Fruit fly (Drosophila melanogaster) whole organism, wandering third instar larva: ENCODE measurements around the gene kay.

Experiments
- Abd-B ChIP-seq: fragments of >200 bp; optimal IDR thresholded peaks from 2 replicates; lab custom pipeline; 2017; ENCODE audit warnings: missing biosample characterization, missing genetic modification characterization
- CG32264 ChIP-seq: fragments of 200-800 bp; sonication (Bioruptor generic); optimal IDR thresholded peaks from 2 replicates; lab custom pipeline; 2016; ENCODE audit warnings: missing biosample characterization, missing genetic modification characterization
- CG9705 ChIP-seq: fragments of 200-800 bp; sonication (Bioruptor generic); optimal IDR thresholded peaks from 2 replicates; lab custom pipeline; 2018; ENCODE audit warnings: missing biosample characterization, mild to moderate bottlenecking, missing genetic modification characterization
- CrebA ChIP-seq: fragments of 200-800 bp; sonication (Bioruptor generic); optimal IDR thresholded peaks from 2 replicates; lab custom pipeline; 2016; ENCODE audit warnings: missing biosample characterization, mild to moderate bottlenecking, missing genetic modification characterization, borderline replicate concordance
- Dfd ChIP-seq: fragments of >200 bp; optimal IDR thresholded peaks from 2 replicates; lab custom pipeline; 2017; ENCODE audit warnings: missing biosample characterization, missing genetic modification characterization
- Dif ChIP-seq: fragments of 200-275, 200-300 bp; sonication (Bioruptor generic); optimal IDR thresholded peaks from 2 replicates; lab custom pipeline; 2018; ENCODE audit warnings: missing biosample characterization, missing genetic modification characterization; ENCODE audit not compliant: partially characterized antibody
- GATAd ChIP-seq: sonication (Bioruptor generic); optimal IDR thresholded peaks from 2 replicates; lab custom pipeline; 2016; ENCODE audit warnings: missing biosample characterization, missing genetic modification characterization
- HLH106 ChIP-seq: fragments of 200-800 bp; optimal IDR thresholded peaks from 3 replicates; lab custom pipeline; 2019; ENCODE audit warnings: missing biosample characterization, mild to moderate bottlenecking, missing genetic modification characterization, moderate library complexity
- Hnf4 ChIP-seq: fragments of 200-800 bp; sonication (Bioruptor generic); optimal IDR thresholded peaks from 2 replicates; lab custom pipeline; 2016; ENCODE audit warnings: missing biosample characterization, mild to moderate bottlenecking, missing genetic modification characterization
- Hr78 ChIP-seq: fragments of >200 bp; optimal IDR thresholded peaks from 2 replicates; lab custom pipeline; 2017; ENCODE audit warnings: missing biosample characterization, missing genetic modification characterization
- Hr83 ChIP-seq: fragments of 200-300 bp; sonication (Bioruptor generic); optimal IDR thresholded peaks from 2 replicates; lab custom pipeline; 2016; ENCODE audit warnings: missing biosample characterization, mild to moderate bottlenecking, missing genetic modification characterization, moderate library complexity; ENCODE audit not compliant: poor library complexity, severe bottlenecking
- Jra ChIP-seq: sonication (Bioruptor generic); optimal IDR thresholded peaks from 2 replicates; lab custom pipeline; 2016; ENCODE audit warnings: missing biosample characterization, missing genetic modification characterization
- Mio ChIP-seq: sonication (Bioruptor generic); optimal IDR thresholded peaks from 2 replicates; lab custom pipeline; 2016; ENCODE audit warnings: missing biosample characterization, missing genetic modification characterization
- Myc ChIP-seq: fragments of >200 bp; optimal IDR thresholded peaks from 2 replicates; lab custom pipeline; 2017
- N ChIP-seq: fragments of >200 bp; optimal IDR thresholded peaks from 2 replicates; lab custom pipeline; 2018; ENCODE audit warnings: missing biosample characterization, missing external identifiers, missing genetic modification characterization
- OdsH ChIP-seq: fragments of 200-800 bp; sonication (Bioruptor generic); optimal IDR thresholded peaks from 2 replicates; lab custom pipeline; 2016; ENCODE audit warnings: missing biosample characterization, mild to moderate bottlenecking, missing genetic modification characterization
- Rel ChIP-seq, 2 experiments: fragments of 200-800 bp; sonication (Bioruptor generic) in 1 of 2; optimal IDR thresholded peaks; 2 replicates in 1 of 2; 3 replicates in 1 of 2; lab custom pipeline; 2016 to 2019; ENCODE audit warnings: mild to moderate bottlenecking in 2 of 2, missing biosample characterization in 2 of 2, missing genetic modification characterization in 2 of 2, moderate library complexity in 1 of 2
- Sp1 ChIP-seq: fragments of 200-800 bp; sonication (Bioruptor generic); optimal IDR thresholded peaks from 3 replicates; lab custom pipeline; 2019; ENCODE audit warnings: missing biosample characterization, mild to moderate bottlenecking, missing genetic modification characterization, moderate library complexity
- Vsx2 ChIP-seq: fragments of 200-300, 225-300 bp; sonication (Bioruptor generic); optimal IDR thresholded peaks from 2 replicates; lab custom pipeline; 2018; ENCODE audit warnings: missing biosample characterization, missing genetic modification characterization; ENCODE audit not compliant: partially characterized antibody
- br ChIP-seq: fragments of 200-800 bp; sonication (Bioruptor generic); optimal IDR thresholded peaks from 2 replicates; lab custom pipeline; 2016; ENCODE audit warnings: missing biosample characterization, missing genetic modification characterization
- brk ChIP-seq: fragments of 200-800 bp; sonication (Bioruptor generic); optimal IDR thresholded peaks from 2 replicates; lab custom pipeline; 2016; ENCODE audit warnings: missing biosample characterization, mild to moderate bottlenecking, missing genetic modification characterization
- dl ChIP-seq, 2 experiments: fragments of 175-275, 200-275 bp in 1 of 2; fragments of 200-275 bp in 1 of 2; sonication (Bioruptor generic); optimal IDR thresholded peaks; lab custom pipeline; 2018; ENCODE audit warnings: mild to moderate bottlenecking in 2 of 2, missing biosample characterization in 2 of 2, missing genetic modification characterization in 2 of 2, moderate library complexity in 2 of 2; ENCODE audit not compliant: partially characterized antibody in 2 of 2, insufficient read depth in 1 of 2
- dmrt93B ChIP-seq: fragments of 200-800 bp; sonication (Bioruptor generic); optimal IDR thresholded peaks from 2 replicates; lab custom pipeline; 2018; ENCODE audit warnings: missing biosample characterization, mild to moderate bottlenecking, missing genetic modification characterization
- dsf ChIP-seq: sonication (Bioruptor generic); optimal IDR thresholded peaks from 2 replicates; lab custom pipeline; 2016; ENCODE audit warnings: missing biosample characterization, missing genetic modification characterization, borderline replicate concordance
- ey ChIP-seq: fragments of 200-800 bp; sonication (Bioruptor generic); optimal IDR thresholded peaks from 2 replicates; lab custom pipeline; 2016; ENCODE audit warnings: missing biosample characterization, missing genetic modification characterization
- foxo ChIP-seq, 2 experiments: fragments of 200-800 bp; sonication (Bioruptor generic); optimal IDR thresholded peaks; 2 replicates in 1 of 2; 3 replicates in 1 of 2; lab custom pipeline; 2016 to 2017; ENCODE audit warnings: missing biosample characterization in 2 of 2, missing genetic modification characterization in 2 of 2
- fru ChIP-seq: fragments of 200-800 bp; sonication (Bioruptor generic); optimal IDR thresholded peaks from 3 replicates; lab custom pipeline; 2016; ENCODE audit warnings: missing biosample characterization, mild to moderate bottlenecking, missing genetic modification characterization
- h ChIP-seq: fragments of 200-800 bp; sonication (Bioruptor generic); optimal IDR thresholded peaks from 3 replicates; lab custom pipeline; 2016; ENCODE audit warnings: missing biosample characterization, mild to moderate bottlenecking, missing genetic modification characterization
- jim ChIP-seq: fragments of 175-275, 200-325 bp; sonication (Bioruptor generic); optimal IDR thresholded peaks from 2 replicates; lab custom pipeline; 2016; ENCODE audit warnings: missing biosample characterization, mild to moderate bottlenecking, missing genetic modification characterization
- lola ChIP-seq: fragments of >200 bp; optimal IDR thresholded peaks from 2 replicates; lab custom pipeline; 2017; ENCODE audit warnings: missing biosample characterization, missing genetic modification characterization
- pan ChIP-seq: fragments of >200 bp; optimal IDR thresholded peaks from 2 replicates; lab custom pipeline; 2017
- psq ChIP-seq: fragments of 200-800 bp; sonication (Bioruptor generic); optimal IDR thresholded peaks from 3 replicates; lab custom pipeline; 2017; ENCODE audit warnings: missing biosample characterization, mild to moderate bottlenecking, missing genetic modification characterization, moderate library complexity
- rgr ChIP-seq: fragments of 200-800 bp; sonication (Bioruptor generic); optimal IDR thresholded peaks from 3 replicates; lab custom pipeline; 2016; ENCODE audit warnings: missing biosample characterization, mild to moderate bottlenecking, missing genetic modification characterization
- sage ChIP-seq: fragments of 200-800 bp; sonication (Bioruptor generic); optimal IDR thresholded peaks from 2 replicates; lab custom pipeline; 2016; ENCODE audit warnings: missing biosample characterization, mild to moderate bottlenecking, missing genetic modification characterization
- sv ChIP-seq: fragments of 200-800 bp; sonication (Bioruptor generic); optimal IDR thresholded peaks from 3 replicates; lab custom pipeline; 2016; ENCODE audit warnings: missing biosample characterization, missing genetic modification characterization
- tai ChIP-seq: sonication (Bioruptor generic); optimal IDR thresholded peaks from 2 replicates; lab custom pipeline; 2016; ENCODE audit warnings: missing biosample characterization, missing genetic modification characterization
- usp ChIP-seq: fragments of >200 bp; optimal IDR thresholded peaks from 2 replicates; lab custom pipeline; 2017; ENCODE audit warnings: missing biosample characterization, missing genetic modification characterization
- woc ChIP-seq: sonication (Bioruptor generic); optimal IDR thresholded peaks from 2 replicates; lab custom pipeline; 2016; ENCODE audit warnings: missing biosample characterization, mild to moderate bottlenecking, missing genetic modification characterization

kay gene

dm6 chr3R:29740078-29740477 is 25.7 kb upstream of the kay start:
- TF ChIP-seq Dfd (GFP tag; lab: Kevin White, UChicago): no peak
- no peak for TF ChIP-seq usp (GFP tag; lab: Kevin White, UChicago)
- no peak for TF ChIP-seq Rel (GFP tag; optimal IDR thresholded peaks at IDR 0.05; lab: Kevin White, UChicago)
- TF ChIP-seq Rel (tag; optimal IDR thresholded peaks at IDR 0.05; lab: Kevin White, UChicago): no peak
- no peak for TF ChIP-seq Hr78 (GFP tag; lab: Kevin White, UChicago)
- no peak for TF ChIP-seq psq (GFP tag; lab: Kevin White, UChicago)
- TF ChIP-seq brk (GFP tag; lab: Kevin White, UChicago): no peak
- no peak for TF ChIP-seq h (GFP tag; lab: Kevin White, UChicago)
- no peak for TF ChIP-seq fru (GFP tag; lab: Kevin White, UChicago)
- TF ChIP-seq dl (GFP tag; optimal IDR thresholded peaks at IDR 0.05; lab: Kevin White, UChicago; ENCODE audit: insufficient read depth in 1 of 2, partially characterized antibody in 2 of 2): no peak
- TF ChIP-seq, all 38 proteins: peak for 0

DNA sequence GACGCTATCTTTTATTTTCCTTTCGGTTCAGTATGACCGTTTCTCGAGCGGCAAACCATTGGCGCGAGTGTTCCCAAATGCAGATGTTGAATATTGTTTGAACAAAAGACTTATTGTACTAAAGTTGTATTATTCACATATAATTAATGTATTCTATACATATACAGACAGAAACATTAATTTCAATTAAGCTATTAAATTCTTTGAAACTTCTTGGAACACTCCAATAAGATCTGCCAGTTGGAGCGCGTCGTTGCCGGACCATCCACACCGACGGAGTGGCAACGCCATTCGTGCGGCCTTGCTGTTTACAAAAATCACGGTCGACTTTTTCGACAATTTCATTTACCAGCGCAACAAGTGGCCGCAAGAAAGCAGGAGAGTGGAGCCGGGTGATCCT is 20.7 kb upstream of the kay start, which contains the start of the genes Wdr24 and IntS11:
Gene Wdr24, minus strand, starts transcription at position 37 of the 400 bp plus-strand sequence.
Gene IntS11, plus strand, starts transcription at position 282 of the 400 bp plus-strand sequence.
- no peak for TF ChIP-seq Jra (GFP tag; lab: Kevin White, UChicago)
- peak; percentile 76 for TF ChIP-seq CG32264 (GFP tag; lab: Kevin White, UChicago)
- TF ChIP-seq Dif: no peak
- TF ChIP-seq HLH106: peak; percentile 99
- no peak for TF ChIP-seq tai (GFP tag; lab: Kevin White, UChicago)
- no peak for TF ChIP-seq Hr78 (GFP tag; lab: Kevin White, UChicago)
- no peak for TF ChIP-seq Hnf4
- peak; percentile 91 for TF ChIP-seq fru (GFP tag; lab: Kevin White, UChicago)
- no peak for TF ChIP-seq brk (GFP tag; lab: Kevin White, UChicago)
- no peak for TF ChIP-seq dl (GFP tag; optimal IDR thresholded peaks at IDR 0.05; lab: Kevin White, UChicago; ENCODE audit: insufficient read depth in 1 of 2, partially characterized antibody in 2 of 2)
- TF ChIP-seq Sp1 (GFP tag; lab: Kevin White, UChicago): peak; percentile 95
- TF ChIP-seq OdsH (GFP tag; lab: Kevin White, UChicago): peak; percentile 90
- no peak for TF ChIP-seq jim (GFP tag; lab: Kevin White, UChicago)
- TF ChIP-seq lola (GFP tag; lab: Kevin White, UChicago): no peak
- TF ChIP-seq dsf: no peak
- no peak for TF ChIP-seq Rel (GFP tag; optimal IDR thresholded peaks at IDR 0.05; lab: Kevin White, UChicago)
- TF ChIP-seq Rel (tag; optimal IDR thresholded peaks at IDR 0.05; lab: Kevin White, UChicago): peak; percentile 86
- TF ChIP-seq woc: peak; percentile 87
- TF ChIP-seq CG9705 (GFP tag; lab: Kevin White, UChicago): peak; percentile 95
- peak; percentile 94 for TF ChIP-seq ey (GFP tag; lab: Kevin White, UChicago)
- no peak for TF ChIP-seq pan
- TF ChIP-seq br (GFP tag; lab: Kevin White, UChicago): peak; percentile 85
- no peak for TF ChIP-seq CrebA
- TF ChIP-seq sv: peak; percentile 60
- no peak for TF ChIP-seq Dfd (GFP tag; lab: Kevin White, UChicago)
- TF ChIP-seq GATAd: peak; percentile 66
- peak; percentile 45 for TF ChIP-seq Mio (GFP tag; lab: Kevin White, UChicago)
- TF ChIP-seq h (GFP tag; lab: Kevin White, UChicago): peak; percentile 94
- no peak for TF ChIP-seq Abd-B (GFP tag; lab: Kevin White, UChicago)
- no peak for TF ChIP-seq Myc
- peak; percentile 87 for TF ChIP-seq psq (GFP tag; lab: Kevin White, UChicago)
- TF ChIP-seq N: no peak
- TF ChIP-seq rgr (GFP tag; lab: Kevin White, UChicago): peak; percentile 94
- no peak for TF ChIP-seq sage
- TF ChIP-seq foxo (GFP tag; optimal IDR thresholded peaks at IDR 0.05; lab: Kevin White, UChicago): peak in 1 of 2 experiments; percentile 93
- no peak for TF ChIP-seq usp (GFP tag; lab: Kevin White, UChicago)
- peak; percentile 64 for TF ChIP-seq Hr83 (GFP tag; lab: Kevin White, UChicago)
- TF ChIP-seq dmrt93B: peak; percentile 98
- no peak for TF ChIP-seq Vsx2
